Worm (Caenorhabditis elegans) whole organism, L1 larva: ENCODE data around the gene C16H3.3.
A peak's percentile ranks its signal among the peaks of the same experiment; 100 is the strongest.
"Not testable (repeated sequence)": the region's sequence is repeated elsewhere in the genome, so short reads cannot be mapped to it uniquely, and the experiment has no call there.

Experiments used
- C34B4.2 ChIP-seq: sonication (generic microtip); optimal IDR thresholded peaks from 2 replicates; lab custom pipeline; 2017; ENCODE audit warnings: mild to moderate bottlenecking, missing genetic modification characterization, missing compliant biosample characterization
- F16B12.6 ChIP-seq: fragments of 150-350 bp; optimal IDR thresholded peaks from 2 replicates; lab custom pipeline; 2014; ENCODE audit warnings: missing biosample characterization, missing genetic modification characterization
- Y116A8C.19 ChIP-seq: sonication (generic microtip); optimal IDR thresholded peaks from 2 replicates; lab custom pipeline; 2016; ENCODE audit warnings: missing compliant biosample characterization, missing genetic modification characterization, borderline replicate concordance
- aha-1 ChIP-seq: fragments of 150-350 bp; optimal IDR thresholded peaks from 2 replicates; lab custom pipeline; 2014; ENCODE audit warnings: missing biosample characterization, missing genetic modification characterization
- alr-1 ChIP-seq: fragments of 200-800 bp; sonication (Bioruptor generic); optimal IDR thresholded peaks from 2 replicates; lab custom pipeline; 2018; ENCODE audit warnings: borderline replicate concordance, mild to moderate bottlenecking, missing genetic modification characterization, missing compliant biosample characterization
- blmp-1 ChIP-seq: fragments of 150-350 bp; optimal IDR thresholded peaks from 2 replicates; lab custom pipeline; 2014; ENCODE audit warnings: missing biosample characterization, missing genetic modification characterization
- ceh-8 ChIP-seq: fragments of 200-800 bp; sonication (Bioruptor generic); optimal IDR thresholded peaks from 2 replicates; lab custom pipeline; 2018; ENCODE audit warnings: mild to moderate bottlenecking, missing genetic modification characterization, moderate library complexity, missing compliant biosample characterization
- ceh-82 ChIP-seq, 3 experiments: fragments of 150-350 bp in 1 of 3; sonication (generic microtip) in 2 of 3; optimal IDR thresholded peaks; 2 replicates each; lab custom pipeline; 2014 to 2017; ENCODE audit warnings: missing biosample characterization in 3 of 3, missing genetic modification characterization in 3 of 3
- ces-1 ChIP-seq: fragments of 150-350 bp; optimal IDR thresholded peaks from 2 replicates; lab custom pipeline; 2014; ENCODE audit warnings: missing biosample characterization, missing genetic modification reagents, missing genetic modification characterization
- efl-1 ChIP-seq, 4 experiments: fragments of 150-350 bp; optimal IDR thresholded peaks in 3 of 4; peaks in 1 of 4; 1 replicate in 1 of 4; 2 replicates in 3 of 4; lab custom pipeline; 2014; ENCODE audit warnings: missing biosample characterization in 2 of 4, missing genetic modification characterization in 2 of 4, missing genetic modification reagents in 2 of 4
- efl-3 ChIP-seq: fragments of 200-800 bp; sonication (Bioruptor generic); optimal IDR thresholded peaks from 2 replicates; lab custom pipeline; 2018; ENCODE audit warnings: mild to moderate bottlenecking, missing genetic modification characterization, missing compliant biosample characterization
- egl-13 ChIP-seq: sonication (generic microtip); optimal IDR thresholded peaks from 2 replicates; lab custom pipeline; 2016; ENCODE audit warnings: missing genotype, missing genetic modification reagents, missing genetic modification characterization, missing compliant biosample characterization
- elt-3 ChIP-seq, 6 experiments: fragments of 150-350 bp in 1 of 6; sonication (generic microtip); optimal IDR thresholded peaks; 2 replicates each; lab custom pipeline; 2017 to 2018; ENCODE audit warnings: missing biosample characterization in 6 of 6, missing genetic modification characterization in 6 of 6, inconsistent platforms in 1 of 6
- ets-5 ChIP-seq: fragments of 200-800 bp; sonication (Bioruptor generic); IDR thresholded peaks from 2 replicates; pipeline ENCODE4 v1.3.6; 2022; ENCODE audit warnings: missing genetic modification characterization, missing compliant biosample characterization
- grh-1 ChIP-seq: fragments of 200-800 bp; sonication (Bioruptor generic); IDR thresholded peaks from 2 replicates; pipeline ENCODE4 v1.3.6; 2022; ENCODE audit warnings: missing genetic modification reagents, missing genetic modification characterization, missing compliant biosample characterization
- hlh-17 ChIP-seq: fragments of 200-800 bp; sonication (Bioruptor generic); optimal IDR thresholded peaks from 2 replicates; lab custom pipeline; 2018; ENCODE audit warnings: missing genetic modification characterization, mild to moderate bottlenecking, missing compliant biosample characterization, moderate library complexity, borderline replicate concordance
- hlh-4 ChIP-seq: sonication (generic microtip); optimal IDR thresholded peaks from 2 replicates; lab custom pipeline; 2016; ENCODE audit warnings: mild to moderate bottlenecking, missing genetic modification characterization, missing compliant biosample characterization
- irx-1 ChIP-seq: sonication (generic microtip); optimal IDR thresholded peaks from 2 replicates; lab custom pipeline; 2016; ENCODE audit warnings: missing genetic modification characterization, missing compliant biosample characterization
- lin-13 ChIP-seq: fragments of 150-350 bp; optimal IDR thresholded peaks from 2 replicates; lab custom pipeline; 2014; ENCODE audit warnings: missing biosample characterization, missing genetic modification reagents, missing genetic modification characterization
- lin-14 ChIP-seq: fragments of 200-800 bp; sonication (Bioruptor generic); optimal IDR thresholded peaks from 2 replicates; lab custom pipeline; 2018; ENCODE audit warnings: mild to moderate bottlenecking, missing genetic modification characterization, moderate library complexity, missing compliant biosample characterization
- mab-9 ChIP-seq: fragments of 200-800 bp; sonication (Bioruptor generic); IDR thresholded peaks from 2 replicates; pipeline ENCODE4 v1.3.6; 2022; ENCODE audit warnings: missing genetic modification reagents, missing genetic modification characterization, missing compliant biosample characterization
- mdl-1 ChIP-seq, 2 experiments: fragments of 150-350 bp; optimal IDR thresholded peaks; 2 replicates each; lab custom pipeline; 2014 to 2017; ENCODE audit warnings: missing biosample characterization in 2 of 2, missing genetic modification characterization in 2 of 2, inconsistent platforms in 1 of 2
- mep-1 ChIP-seq: fragments of 150-350 bp; optimal IDR thresholded peaks from 2 replicates; lab custom pipeline; 2014; ENCODE audit warnings: missing biosample characterization, missing genetic modification characterization
- nhr-19 ChIP-seq: fragments of 200-800 bp; sonication (Bioruptor generic); conservative IDR thresholded peaks from 2 replicates; pipeline ENCODE4 v1.3.6; 2022; ENCODE audit warnings: missing genetic modification characterization, missing compliant biosample characterization
- nhr-20 ChIP-seq: sonication (generic microtip); optimal IDR thresholded peaks from 2 replicates; lab custom pipeline; 2016; ENCODE audit warnings: mild to moderate bottlenecking, missing genetic modification characterization, missing compliant biosample characterization
- nhr-71 ChIP-seq: sonication (generic microtip); optimal IDR thresholded peaks from 2 replicates; lab custom pipeline; 2016; ENCODE audit warnings: mild to moderate bottlenecking, missing genetic modification characterization, moderate library complexity, missing compliant biosample characterization
- nhr-77 ChIP-seq: fragments of 150-350 bp; optimal IDR thresholded peaks from 2 replicates; lab custom pipeline; 2014; ENCODE audit warnings: missing biosample characterization, missing genetic modification characterization
- nhr-84 ChIP-seq: sonication (generic microtip); optimal IDR thresholded peaks from 2 replicates; lab custom pipeline; 2017; ENCODE audit warnings: missing biosample characterization, missing genetic modification characterization
- nhr-85 ChIP-seq: sonication (generic microtip); peaks from one replicate; lab custom pipeline; 2016; ENCODE audit warnings: missing genetic modification characterization, inconsistent platforms, missing compliant biosample characterization
- nhr-90 ChIP-seq: sonication (generic microtip); optimal IDR thresholded peaks from 2 replicates; lab custom pipeline; 2016; ENCODE audit warnings: mild to moderate bottlenecking, missing genetic modification characterization, missing compliant biosample characterization; ENCODE audit not compliant: poor library complexity
- snpc-4 ChIP-seq: fragments of 150-350 bp; optimal IDR thresholded peaks from 2 replicates; lab custom pipeline; 2014; ENCODE audit warnings: missing biosample characterization, missing genetic modification characterization
- snu-23 ChIP-seq: sonication (generic microtip); optimal IDR thresholded peaks from 2 replicates; lab custom pipeline; 2016; ENCODE audit warnings: missing genetic modification characterization, missing compliant biosample characterization
- sup-37 ChIP-seq: fragments of 200-800 bp; sonication (Bioruptor generic); optimal IDR thresholded peaks from 2 replicates; lab custom pipeline; 2018; ENCODE audit warnings: mild to moderate bottlenecking, missing genetic modification characterization, missing compliant biosample characterization
- unc-86 ChIP-seq: sonication (generic microtip); optimal IDR thresholded peaks from 2 replicates; lab custom pipeline; 2016; ENCODE audit warnings: missing genetic modification characterization, missing compliant biosample characterization
- zip-4 ChIP-seq: fragments of 200-800 bp; sonication (Bioruptor generic); optimal IDR thresholded peaks from 2 replicates; lab custom pipeline; 2018; ENCODE audit warnings: mild to moderate bottlenecking, missing genetic modification characterization, moderate library complexity, missing compliant biosample characterization
- ztf-11 ChIP-seq, 2 experiments: sonication (generic microtip); optimal IDR thresholded peaks; 2 replicates each; lab custom pipeline; 2016 to 2017; ENCODE audit warnings: missing genetic modification characterization in 2 of 2, missing biosample characterization in 1 of 2, missing compliant biosample characterization in 1 of 2

C16H3.3 gene

DNA sequence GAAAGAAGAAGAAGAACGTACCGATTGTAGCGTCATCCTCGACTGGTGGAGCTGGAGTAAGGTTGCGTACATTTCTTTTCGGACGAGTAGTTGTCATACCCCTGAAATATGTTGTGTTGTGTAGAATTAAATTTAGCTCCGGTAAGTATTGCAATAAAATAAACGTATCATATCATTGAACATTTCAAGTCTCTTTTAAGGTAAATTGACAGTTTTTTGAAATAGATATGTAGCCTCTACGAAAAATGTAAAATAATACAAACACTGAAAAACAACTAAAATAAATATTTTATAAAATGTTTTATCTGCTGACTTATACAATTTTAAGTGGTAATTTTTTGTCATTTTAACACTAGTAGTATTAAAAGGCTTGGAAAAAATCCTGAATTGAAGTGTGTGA lies at the start of gene C16H3.3:
Gene C16H3.3, minus strand, starts transcription at position 101 of the 400 bp plus-strand sequence.
- no peak for TF ChIP-seq sup-37 (GFP tag; lab: Kevin White, UChicago)
- TF ChIP-seq hlh-17 (GFP tag; lab: Kevin White, UChicago): no peak

DNA sequence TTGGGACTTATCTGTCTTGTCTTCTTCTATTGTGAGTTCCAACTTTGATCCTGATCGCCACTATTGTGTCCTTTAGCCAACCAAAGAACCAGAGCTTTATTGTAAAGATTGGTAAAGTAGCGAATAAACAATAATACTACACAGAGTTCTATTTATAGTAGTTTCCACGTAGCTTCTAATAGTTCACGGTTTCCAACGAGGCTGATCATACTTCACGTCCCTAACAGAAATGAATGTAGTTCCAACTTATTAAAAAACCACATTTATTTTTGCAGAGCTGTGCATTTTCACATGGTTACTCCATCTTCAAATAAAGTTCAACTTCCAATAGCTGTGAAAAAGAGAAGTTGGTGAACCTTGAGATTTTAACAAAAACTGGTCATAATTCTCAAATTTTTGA lies 39.5 kb upstream of the C16H3.3 start, which contains the start of gene tmem-218:
Gene tmem-218, plus strand, starts transcription at position 301 of the 400 bp plus-strand sequence.
- TF ChIP-seq hlh-4 (tag; lab: Kevin White, UChicago); ets-5 (GFP tag; lab: Robert Waterston, UW); nhr-77 (tag; lab: Kevin White, UChicago): not testable (repeated sequence)
- TF ChIP-seq, all 84 proteins: peak for 0; not testable (repeated sequence) for 84

DNA sequence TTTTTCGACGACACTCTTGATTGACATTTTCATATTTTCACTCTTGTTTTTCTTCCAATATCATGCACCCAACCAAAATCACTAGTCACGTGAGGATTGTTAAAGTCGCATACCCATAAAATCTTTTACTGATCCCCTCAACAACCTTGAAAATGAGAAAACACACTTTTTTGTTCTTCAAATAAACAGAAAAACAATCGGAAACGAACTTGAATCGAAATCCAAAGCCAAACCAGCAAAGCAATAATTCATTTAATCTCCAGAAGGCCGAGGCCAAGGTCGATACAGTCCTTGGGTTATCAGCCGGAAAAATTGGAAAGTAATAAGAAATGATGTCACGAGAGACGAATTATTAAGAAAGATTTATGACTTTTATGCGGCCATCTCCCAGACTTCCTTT lies 34.0 kb upstream of the C16H3.3 start:
- TF ChIP-seq nhr-90: peak; percentile 32
- TF ChIP-seq nhr-85 (tag; lab: Kevin White, UChicago): peak; percentile 88
- peak; percentile 41 for TF ChIP-seq nhr-71 (tag; lab: Kevin White, UChicago)
- TF ChIP-seq alr-1 (tag; lab: Kevin White, UChicago): no peak
- no peak for TF ChIP-seq irx-1
- no peak for TF ChIP-seq unc-86 (tag; lab: Kevin White, UChicago)
- peak; percentile 56 for TF ChIP-seq lin-14 (GFP tag; lab: Kevin White, UChicago)
- no peak for TF ChIP-seq nhr-84 (tag; lab: Kevin White, UChicago)
- TF ChIP-seq snu-23 (GFP tag; lab: Kevin White, UChicago): peak; percentile 22
- peak; percentile 73 for TF ChIP-seq blmp-1 (tag; lab: Kevin White, UChicago)
- no peak for TF ChIP-seq egl-13 (tag; lab: Kevin White, UChicago)
- peak; percentile 2 for TF ChIP-seq nhr-20 (tag; lab: Kevin White, UChicago)
- TF ChIP-seq elt-3 (tag; optimal IDR thresholded peaks at IDR 0.05; lab: Kevin White, UChicago): peak in 2 of 6 experiments; percentile 13 to 38

DNA sequence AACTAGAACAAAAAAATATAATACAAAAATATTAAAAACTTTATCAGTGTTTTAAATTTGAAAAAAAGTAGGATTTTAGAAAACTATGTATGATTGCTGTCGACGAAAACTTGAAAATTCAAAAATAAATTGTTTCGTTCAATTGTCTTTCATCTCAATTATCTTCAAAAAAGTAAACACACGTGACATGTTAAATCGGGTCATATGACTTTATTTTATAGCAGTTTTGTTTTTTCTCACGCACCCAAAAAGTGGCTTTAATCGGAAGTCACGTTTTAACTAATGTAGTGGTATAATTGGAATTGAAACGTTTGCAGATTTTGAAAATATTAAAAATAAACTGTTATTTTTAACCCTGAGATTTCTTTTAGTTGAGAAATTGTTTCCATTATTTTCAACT lies 33.0 kb upstream of the C16H3.3 start:
- TF ChIP-seq ceh-82 (tag; optimal IDR thresholded peaks at IDR 0.05; lab: Kevin White, UChicago) (no peak), aha-1 (no peak), snpc-4 (no peak), C34B4.2 (tag; lab: Kevin White, UChicago) (no peak), ceh-8 (GFP tag; lab: Kevin White, UChicago) (no peak), lin-14 (GFP tag; lab: Kevin White, UChicago) (peak; percentile 43), nhr-20 (tag; lab: Kevin White, UChicago) (peak; percentile 54), nhr-19 (GFP tag; lab: Robert Waterston, UW) (no peak; the same call in 1 of the 2 replicates), Y116A8C.19 (tag; lab: Kevin White, UChicago) (no peak), hlh-17 (GFP tag; lab: Kevin White, UChicago) (no peak), mdl-1 (tag; optimal IDR thresholded peaks at IDR 0.05; lab: Kevin White, UChicago) (no peak), zip-4 (GFP tag; lab: Kevin White, UChicago) (no peak), egl-13 (tag; lab: Kevin White, UChicago) (no peak), mep-1 (tag; lab: Kevin White, UChicago) (no peak), snu-23 (GFP tag; lab: Kevin White, UChicago) (peak; percentile 20), grh-1 (0 out of 2 replicates have a peak, but pooled peaks have one; percentile 7), elt-3 (tag; optimal IDR thresholded peaks at IDR 0.05; lab: Kevin White, UChicago) (peak in 1 of 6 experiments; percentile 55), nhr-90 (peak; percentile 13), nhr-85 (tag; lab: Kevin White, UChicago) (peak; percentile 73), efl-1 (optimal IDR thresholded peaks at IDR 0.05; lab: Kevin White, UChicago) (no peak), efl-1 (GFP tag; optimal IDR thresholded peaks at IDR 0.05 in 1 of 2; lab: Kevin White, UChicago) (peak in 1 of 2 experiments; percentile 38), sup-37 (GFP tag; lab: Kevin White, UChicago) (no peak), ces-1 (GFP tag; lab: Kevin White, UChicago) (no peak), nhr-71 (tag; lab: Kevin White, UChicago) (peak; percentile 55), efl-3 (GFP tag; lab: Kevin White, UChicago) (no peak), ztf-11 (tag; optimal IDR thresholded peaks at IDR 0.05; lab: Kevin White, UChicago) (no peak), mab-9 (GFP tag; lab: Robert Waterston, UW) (no peak), lin-13 (GFP tag; lab: Kevin White, UChicago) (no peak), F16B12.6 (tag; lab: Kevin White, UChicago) (no peak)
